Fruit fly (Drosophila melanogaster) whole organism, adult: Measurements from ENCODE around the gene CG7728.
A peak's percentile ranks its signal among the peaks of the same experiment; 100 is the strongest.

Experiments
- CG11617 ChIP-seq: fragments of 200-800 bp; sonication (Bioruptor generic); optimal IDR thresholded peaks from 2 replicates; lab custom pipeline; 2017; ENCODE audit warnings: mild to moderate bottlenecking, missing biosample characterization, missing genetic modification reagents, missing genetic modification characterization
- CG14711 ChIP-seq: fragments of 200-800 bp; sonication (Bioruptor generic); optimal IDR thresholded peaks from 2 replicates; lab custom pipeline; 2018; ENCODE audit warnings: missing biosample characterization, mild to moderate bottlenecking, missing genetic modification characterization, moderate library complexity
- CG1620 ChIP-seq: fragments of 200-800 bp; sonication (Bioruptor generic); optimal IDR thresholded peaks from 2 replicates; lab custom pipeline; 2016; ENCODE audit warnings: missing biosample characterization, missing genetic modification characterization
- CG5204 ChIP-seq: fragments of 200-800 bp; sonication (Bioruptor generic); optimal IDR thresholded peaks from 2 replicates; lab custom pipeline; 2016; ENCODE audit warnings: missing biosample characterization, missing genetic modification characterization
- CG7045 ChIP-seq: fragments of 200-800 bp; sonication (Bioruptor generic); optimal IDR thresholded peaks from 2 replicates; lab custom pipeline; 2017; ENCODE audit warnings: missing biosample characterization, mild to moderate bottlenecking, missing genetic modification characterization
- Clk ChIP-seq: fragments of 200-800 bp; sonication (Bioruptor generic); optimal IDR thresholded peaks from 2 replicates; lab custom pipeline; 2017; ENCODE audit warnings: missing biosample characterization, missing genetic modification characterization
- Crg-1 ChIP-seq: fragments of 200-800 bp; sonication (Bioruptor generic); optimal IDR thresholded peaks from 2 replicates; lab custom pipeline; 2016; ENCODE audit warnings: missing biosample characterization, missing genetic modification characterization
- Hr96 ChIP-seq: fragments of 200-800 bp; sonication (Bioruptor generic); optimal IDR thresholded peaks from 2 replicates; lab custom pipeline; 2016; ENCODE audit warnings: missing biosample characterization, missing genetic modification characterization
- cic ChIP-seq: fragments of 200-800 bp; sonication (Bioruptor generic); optimal IDR thresholded peaks from 2 replicates; lab custom pipeline; 2017; ENCODE audit warnings: missing biosample characterization, mild to moderate bottlenecking, missing genetic modification characterization, moderate library complexity
- kay ChIP-seq: fragments of 200-800 bp; sonication (Bioruptor generic); peaks from one replicate; lab custom pipeline; 2016; ENCODE audit warnings: missing biosample characterization, missing genetic modification characterization, borderline replicate concordance
- pad ChIP-seq: fragments of 200-800 bp; sonication (Bioruptor generic); optimal IDR thresholded peaks from 3 replicates; lab custom pipeline; 2017; ENCODE audit warnings: missing biosample characterization, missing genetic modification characterization, mild to moderate bottlenecking, moderate library complexity, missing genetic modification reagents
- tj ChIP-seq: fragments of 200-800 bp; sonication (Bioruptor generic); optimal IDR thresholded peaks from 3 replicates; lab custom pipeline; 2017; ENCODE audit warnings: missing biosample characterization, mild to moderate bottlenecking, missing genetic modification characterization, moderate library complexity

dm6 chr3L:17007496-17007895 is 8.8 kb upstream of the CG7728 start:
- TF ChIP-seq CG7045 (GFP tag; lab: Kevin White, UChicago) (no peak), kay (GFP tag; lab: Kevin White, UChicago) (peak; percentile 88), CG14711 (tag; lab: Kevin White, UChicago) (no peak), CG5204 (GFP tag; lab: Kevin White, UChicago) (no peak), tj (GFP tag; lab: Kevin White, UChicago) (no peak), CG1620 (GFP tag; lab: Kevin White, UChicago) (no peak), cic (GFP tag; lab: Kevin White, UChicago) (peak; percentile 7), pad (GFP tag; lab: Kevin White, UChicago) (no peak), Hr96 (GFP tag; lab: Kevin White, UChicago) (no peak), CG11617 (no peak), Crg-1 (GFP tag; lab: Kevin White, UChicago) (no peak), Clk (GFP tag; lab: Kevin White, UChicago) (no peak)
